Worm (Caenorhabditis elegans) whole organism, L3 larva: ENCODE data around the gene str-85.

ENCODE experiments used
- ceh-82 ChIP-seq: fragments of 150-350 bp; optimal IDR thresholded peaks from 2 replicates; lab custom pipeline; 2014; ENCODE audit warnings: missing biosample characterization, missing genetic modification characterization
- elt-2 ChIP-seq: sonication (generic microtip); optimal IDR thresholded peaks from 2 replicates; lab custom pipeline; 2016; ENCODE audit warnings: missing genetic modification reagents, mild to moderate bottlenecking, missing genetic modification characterization, missing compliant biosample characterization
- fos-1 ChIP-seq: fragments of 150-350 bp; optimal IDR thresholded peaks from 2 replicates; lab custom pipeline; 2014; ENCODE audit warnings: missing biosample characterization, missing genetic modification characterization
- nhr-28 ChIP-seq: fragments of 150-350 bp; optimal IDR thresholded peaks from 2 replicates; lab custom pipeline; 2014; ENCODE audit warnings: missing biosample characterization, missing genetic modification characterization
- unc-39 ChIP-seq: sonication (generic microtip); optimal IDR thresholded peaks from 4 replicates; lab custom pipeline; 2017; ENCODE audit warnings: missing biosample characterization, missing genetic modification characterization
- zag-1 ChIP-seq: fragments of 150-350 bp; optimal IDR thresholded peaks from 2 replicates; lab custom pipeline; 2014; ENCODE audit warnings: missing biosample characterization, missing genetic modification characterization

DNA sequence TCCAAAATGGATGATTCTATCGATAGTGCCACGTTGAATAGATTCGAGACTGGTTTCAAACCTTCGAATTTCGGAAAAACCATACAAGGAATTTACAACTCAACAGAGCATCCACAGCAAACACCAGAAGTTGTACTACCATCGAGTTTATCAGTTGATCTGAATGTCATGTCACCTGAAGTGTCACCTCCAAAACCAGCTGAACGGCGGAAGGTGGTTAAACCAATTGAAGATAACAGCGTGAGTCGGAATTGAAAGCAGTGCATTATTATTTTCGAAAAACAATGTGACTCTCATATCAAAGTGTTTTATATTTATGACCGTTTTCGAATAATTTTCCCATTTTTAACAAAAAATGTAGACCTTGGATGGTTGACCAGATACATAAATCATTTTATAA lies 36.6 kb downstream of the str-85 start:
- no peak for TF ChIP-seq nhr-28 (tag; lab: Kevin White, UChicago)
- no peak for TF ChIP-seq ceh-82 (tag; lab: Kevin White, UChicago)
- TF ChIP-seq elt-2: peak; percentile 82
- no peak for TF ChIP-seq zag-1 (tag; lab: Kevin White, UChicago)
- no peak for TF ChIP-seq unc-39
- no peak for TF ChIP-seq fos-1 (tag; lab: Kevin White, UChicago)
